Fruit fly (Drosophila melanogaster): ENCODE measurements around the gene CG43060.

CG43060 gene

DNA sequence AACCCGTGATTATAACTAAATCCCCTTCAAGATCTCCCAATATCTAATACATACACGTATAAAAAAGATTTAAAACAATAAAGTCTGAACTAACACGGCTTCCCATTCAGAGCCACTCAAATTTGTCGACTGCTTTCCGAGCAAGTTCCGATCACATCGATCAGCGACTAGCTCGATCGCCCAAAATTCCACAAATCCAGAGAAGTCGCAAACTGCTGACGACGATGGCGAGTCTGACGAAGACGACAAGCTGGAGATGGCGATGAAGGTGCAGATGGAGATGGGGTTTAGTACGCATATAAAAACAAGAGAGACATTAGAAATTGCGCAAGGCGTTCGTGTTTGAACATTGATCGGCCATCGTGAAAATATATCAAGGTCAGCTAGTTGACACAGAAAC, 42.2 kb upstream of the CG43060 start:
- TF ChIP-seq ey (GFP tag; optimal IDR thresholded peaks at IDR 0.05) (no peak), br (GFP tag; optimal IDR thresholded peaks at IDR 0.05) (no peak), foxo (GFP tag; optimal IDR thresholded peaks at IDR 0.05) (no peak), sage (GFP tag; optimal IDR thresholded peaks at IDR 0.05) (no peak), HLH106 (tag; optimal IDR thresholded peaks at IDR 0.05) (no peak), CG32264 (GFP tag; optimal IDR thresholded peaks at IDR 0.05) (no peak), jim (GFP tag; optimal IDR thresholded peaks at IDR 0.05) (no peak), Jra (GFP tag; optimal IDR thresholded peaks at IDR 0.05) (no peak), OdsH (GFP tag; optimal IDR thresholded peaks at IDR 0.05) (no peak), Hnf4 (GFP tag; optimal IDR thresholded peaks at IDR 0.05) (no peak), N (GFP tag; optimal IDR thresholded peaks at IDR 0.05) (no peak), Myc (optimal IDR thresholded peaks at IDR 0.05) (no peak), CrebA (GFP tag; optimal IDR thresholded peaks at IDR 0.05; ENCODE audit: borderline replicate concordance) (no peak), Vsx2 (GFP tag; optimal IDR thresholded peaks at IDR 0.05; ENCODE audit: partially characterized antibody) (no peak), psq (GFP tag; optimal IDR thresholded peaks at IDR 0.05) (no peak)

DNA sequence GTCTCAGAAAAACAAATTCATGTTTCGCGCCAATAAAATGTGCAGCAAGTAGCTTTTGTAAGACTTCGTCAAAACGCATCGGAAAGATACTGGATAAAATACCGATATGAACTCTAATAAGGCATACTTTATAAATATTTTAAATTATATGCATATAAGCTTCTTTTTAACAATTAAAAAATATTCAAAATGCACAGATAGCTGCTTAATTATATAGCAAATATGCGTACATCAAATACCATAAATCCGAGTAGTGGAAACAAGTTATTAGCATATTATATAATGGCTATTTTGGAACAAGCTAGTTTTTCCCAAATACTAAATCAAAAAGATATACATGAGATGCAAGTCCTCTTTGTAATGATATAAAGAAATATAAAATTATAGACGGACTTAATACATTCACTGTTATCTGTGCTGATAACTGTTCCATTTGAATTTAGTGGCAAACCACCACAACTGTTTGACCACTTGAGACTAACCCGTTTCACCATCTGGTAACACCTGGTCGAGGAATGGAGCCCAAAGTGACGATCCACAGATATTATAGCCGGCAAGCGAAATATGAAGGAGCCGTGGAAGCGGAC, 41.4 kb upstream of the CG43060 start, which contains the start of gene PIG-H:
Gene PIG-H (plus strand): TSS at position 303 of the 587 bp plus-strand sequence.
- no peak for TF ChIP-seq h (GFP tag; optimal IDR thresholded peaks at IDR 0.05)
- no peak for TF ChIP-seq OdsH (GFP tag; optimal IDR thresholded peaks at IDR 0.05)
- TF ChIP-seq dl (GFP tag; optimal IDR thresholded peaks at IDR 0.05; ENCODE audit: insufficient read depth in 1 of 2, partially characterized antibody in 2 of 2) = no peak
- no peak for TF ChIP-seq Abd-B (GFP tag; optimal IDR thresholded peaks at IDR 0.05)
- no peak for TF ChIP-seq lola (GFP tag; optimal IDR thresholded peaks at IDR 0.05)
- TF ChIP-seq GATAd (GFP tag; optimal IDR thresholded peaks at IDR 0.05) = no peak
- TF ChIP-seq Dif (GFP tag; optimal IDR thresholded peaks at IDR 0.05; ENCODE audit: partially characterized antibody) = peak; percentile 60
- no peak for TF ChIP-seq Mio (GFP tag; optimal IDR thresholded peaks at IDR 0.05)
- TF ChIP-seq Dfd (GFP tag; optimal IDR thresholded peaks at IDR 0.05) = no peak
- TF ChIP-seq CG9705 (GFP tag; optimal IDR thresholded peaks at IDR 0.05) = no peak
- TF ChIP-seq br (GFP tag; optimal IDR thresholded peaks at IDR 0.05) = no peak
- TF ChIP-seq CG32264 (GFP tag; optimal IDR thresholded peaks at IDR 0.05) = no peak
- peak; percentile 20 for TF ChIP-seq N (GFP tag; optimal IDR thresholded peaks at IDR 0.05)
- TF ChIP-seq tai (GFP tag; optimal IDR thresholded peaks at IDR 0.05) = peak; percentile 46
- no peak for TF ChIP-seq dmrt93B (GFP tag; optimal IDR thresholded peaks at IDR 0.05)
- peak; percentile 52 for TF ChIP-seq brk (GFP tag; optimal IDR thresholded peaks at IDR 0.05)
- TF ChIP-seq rgr (GFP tag; optimal IDR thresholded peaks at IDR 0.05) = no peak
- no peak for TF ChIP-seq ey (GFP tag; optimal IDR thresholded peaks at IDR 0.05)

DNA sequence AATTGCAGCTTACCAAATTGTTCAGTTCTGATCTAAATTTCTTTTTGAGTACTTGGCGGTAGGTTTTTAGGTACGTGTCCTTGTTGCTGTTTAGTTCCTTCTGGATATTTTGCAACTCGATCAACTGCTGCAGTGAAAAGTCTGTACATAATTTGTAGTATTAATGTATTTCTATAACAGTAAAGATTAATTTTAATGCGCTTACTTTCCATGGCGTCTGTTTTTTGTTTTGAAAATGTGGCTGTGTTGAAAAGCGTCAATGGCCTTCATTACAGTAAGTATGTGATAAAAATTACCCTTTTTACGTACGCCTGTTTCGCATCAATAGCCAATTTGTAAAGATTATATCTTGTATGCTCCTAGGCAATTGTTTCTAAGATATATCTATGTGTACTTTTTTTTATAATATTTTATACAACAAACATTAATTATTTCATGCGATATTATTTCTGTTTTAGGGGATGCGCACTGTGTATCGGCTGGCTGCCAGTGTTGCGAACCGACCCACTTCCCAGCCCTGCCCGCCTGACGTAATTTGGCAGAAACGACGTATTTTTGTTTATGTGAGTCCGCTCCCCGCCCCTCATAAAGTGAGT, 39.9 kb upstream of the CG43060 start, which contains the start of the genes Kmn2 and CG2698:
Gene Kmn2 (minus strand): TSS at position 236 of the 596 bp plus-strand sequence.
Gene CG2698 (plus strand): TSS at position 489 of the 596 bp plus-strand sequence.
- TF ChIP-seq OdsH (GFP tag; optimal IDR thresholded peaks at IDR 0.05) (peak; percentile 97), Vsx2 (GFP tag; optimal IDR thresholded peaks at IDR 0.05; ENCODE audit: partially characterized antibody) (no peak), Hr83 (GFP tag; optimal IDR thresholded peaks at IDR 0.05; ENCODE audit: poor library complexity, severe bottlenecking) (peak; percentile 65), brk (GFP tag; optimal IDR thresholded peaks at IDR 0.05) (peak; percentile 96), N (GFP tag; optimal IDR thresholded peaks at IDR 0.05) (no peak), pan (optimal IDR thresholded peaks at IDR 0.05) (no peak), CG32264 (GFP tag; optimal IDR thresholded peaks at IDR 0.05) (peak; percentile 77), Jra (GFP tag; optimal IDR thresholded peaks at IDR 0.05) (peak; percentile 92), dl (GFP tag; optimal IDR thresholded peaks at IDR 0.05; ENCODE audit: insufficient read depth in 1 of 2, partially characterized antibody in 2 of 2) (no peak), fru (GFP tag; optimal IDR thresholded peaks at IDR 0.05) (peak; percentile 94), CrebA (GFP tag; optimal IDR thresholded peaks at IDR 0.05; ENCODE audit: borderline replicate concordance) (no peak), br (GFP tag; optimal IDR thresholded peaks at IDR 0.05) (peak; percentile 93), Sp1 (GFP tag; optimal IDR thresholded peaks at IDR 0.05) (peak; percentile 96), rgr (GFP tag; optimal IDR thresholded peaks at IDR 0.05) (peak; percentile 97), Mio (GFP tag; optimal IDR thresholded peaks at IDR 0.05) (peak; percentile 58), CG9705 (GFP tag; optimal IDR thresholded peaks at IDR 0.05) (peak; percentile 90), psq (GFP tag; optimal IDR thresholded peaks at IDR 0.05) (peak; percentile 95), ey (GFP tag; optimal IDR thresholded peaks at IDR 0.05) (peak; percentile 93), Dif (GFP tag; optimal IDR thresholded peaks at IDR 0.05; ENCODE audit: partially characterized antibody) (no peak), GATAd (GFP tag; optimal IDR thresholded peaks at IDR 0.05) (peak; percentile 69), dsf (GFP tag; optimal IDR thresholded peaks at IDR 0.05; ENCODE audit: borderline replicate concordance) (peak; percentile 91), usp (GFP tag; optimal IDR thresholded peaks at IDR 0.05) (no peak), Rel (GFP tag; optimal IDR thresholded peaks at IDR 0.05) (no peak), Rel (tag; optimal IDR thresholded peaks at IDR 0.05) (peak; percentile 83), HLH106 (tag; optimal IDR thresholded peaks at IDR 0.05) (peak; percentile 97), jim (GFP tag; optimal IDR thresholded peaks at IDR 0.05) (no peak), sage (GFP tag; optimal IDR thresholded peaks at IDR 0.05) (peak; percentile 95), Dfd (GFP tag; optimal IDR thresholded peaks at IDR 0.05) (no peak), Hr78 (GFP tag; optimal IDR thresholded peaks at IDR 0.05) (no peak), Myc (optimal IDR thresholded peaks at IDR 0.05) (peak; percentile 64), h (GFP tag; optimal IDR thresholded peaks at IDR 0.05) (peak; percentile 96), tai (GFP tag; optimal IDR thresholded peaks at IDR 0.05) (no peak), Abd-B (GFP tag; optimal IDR thresholded peaks at IDR 0.05) (no peak), foxo (GFP tag; optimal IDR thresholded peaks at IDR 0.05) (peak in 1 of 2 experiments; percentile 97), woc (GFP tag; optimal IDR thresholded peaks at IDR 0.05) (peak; percentile 93), dmrt93B (GFP tag; optimal IDR thresholded peaks at IDR 0.05) (peak; percentile 97), sv (GFP tag; optimal IDR thresholded peaks at IDR 0.05) (peak; percentile 92), Hnf4 (GFP tag; optimal IDR thresholded peaks at IDR 0.05) (peak; percentile 95), lola (GFP tag; optimal IDR thresholded peaks at IDR 0.05) (no peak)
